Worm (Caenorhabditis elegans) whole organism, young adult: ENCODE data around the gene csn-5.

Experiments used
- B0019.2 ChIP-seq: fragments of 200-800 bp; sonication (Bioruptor generic); conservative IDR thresholded peaks from 2 replicates; pipeline ENCODE4 v1.3.6; 2022; ENCODE audit warnings: missing genetic modification reagents, missing genetic modification characterization, missing compliant biosample characterization
- B0261.1 ChIP-seq: sonication (generic microtip); optimal IDR thresholded peaks from 2 replicates; lab custom pipeline; 2016; ENCODE audit warnings: mild to moderate bottlenecking, missing genetic modification characterization, moderate library complexity, missing compliant biosample characterization
- F55B11.4 ChIP-seq: sonication (generic microtip); optimal IDR thresholded peaks from 2 replicates; lab custom pipeline; 2016; ENCODE audit warnings: missing compliant biosample characterization, missing genetic modification characterization, borderline replicate concordance; ENCODE audit not compliant: insufficient read depth
- F57C9.4 ChIP-seq: sonication (generic microtip); optimal IDR thresholded peaks from 2 replicates; lab custom pipeline; 2017; ENCODE audit warnings: mild to moderate bottlenecking, missing genetic modification characterization, missing compliant biosample characterization
- aptf-3 ChIP-seq: fragments of 200-800 bp; sonication (Bioruptor generic); IDR thresholded peaks from 2 replicates; pipeline ENCODE4 v1.3.6; 2022; ENCODE audit warnings: missing genetic modification characterization, missing compliant biosample characterization
- athp-1 ChIP-seq: sonication (generic microtip); optimal IDR thresholded peaks from 2 replicates; lab custom pipeline; 2017; ENCODE audit warnings: mild to moderate bottlenecking, missing genetic modification characterization, missing compliant biosample characterization
- attf-3 ChIP-seq: fragments of 200-800 bp; sonication (Bioruptor generic); conservative IDR thresholded peaks from 2 replicates; pipeline ENCODE4 v1.3.6; 2022; ENCODE audit warnings: missing genetic modification reagents, missing genetic modification characterization, missing compliant biosample characterization
- bed-2 ChIP-seq: fragments of 200-800 bp; sonication (Bioruptor generic); IDR thresholded peaks from 2 replicates; pipeline ENCODE4 v1.3.6; 2022; ENCODE audit warnings: missing genetic modification reagents, missing genetic modification characterization, missing compliant biosample characterization
- cebp-1 ChIP-seq, 2 experiments: fragments of 200-800 bp in 1 of 2; sonication (Bioruptor generic) in 1 of 2; sonication (generic microtip) in 1 of 2; IDR thresholded peaks in 1 of 2; optimal IDR thresholded peaks in 1 of 2; 2 replicates each; pipeline versions ENCODE4 v1.3.6 to Lab custom; 2017 to 2022; ENCODE audit warnings: missing compliant biosample characterization in 2 of 2, missing genetic modification characterization in 2 of 2, mild to moderate bottlenecking in 1 of 2, missing genetic modification reagents in 1 of 2, moderate library complexity in 1 of 2
- cebp-2 ChIP-seq: fragments of 200-800 bp; sonication (Bioruptor generic); IDR thresholded peaks from 2 replicates; pipeline ENCODE4 v1.3.6; 2022; ENCODE audit warnings: missing genetic modification characterization, missing compliant biosample characterization
- ceh-100 ChIP-seq: fragments of 200-800 bp; sonication (Bioruptor generic); IDR thresholded peaks from 2 replicates; pipeline ENCODE4 v1.3.6; 2022; ENCODE audit warnings: missing genetic modification reagents, missing genetic modification characterization, missing compliant biosample characterization
- ceh-79 ChIP-seq: sonication (generic microtip); optimal IDR thresholded peaks from 2 replicates; lab custom pipeline; 2017; ENCODE audit warnings: mild to moderate bottlenecking, missing genetic modification characterization, missing compliant biosample characterization
- ceh-91 ChIP-seq: fragments of 200-800 bp; sonication (Bioruptor generic); IDR thresholded peaks from 2 replicates; pipeline ENCODE4 v1.3.6; 2022; ENCODE audit warnings: missing genetic modification reagents, missing genetic modification characterization, missing compliant biosample characterization
- chd-7 ChIP-seq: sonication (generic microtip); optimal IDR thresholded peaks from 2 replicates; lab custom pipeline; 2016; ENCODE audit warnings: mild to moderate bottlenecking, missing genetic modification characterization, moderate library complexity, missing compliant biosample characterization
- die-1 ChIP-seq: sonication (generic microtip); optimal IDR thresholded peaks from 2 replicates; lab custom pipeline; 2016; ENCODE audit warnings: missing genotype, mild to moderate bottlenecking, missing genetic modification characterization, missing compliant biosample characterization
- dox-1 ChIP-seq: fragments of 200-800 bp; sonication (Bioruptor generic); IDR thresholded peaks from 2 replicates; pipeline ENCODE4 v1.3.6; 2022; ENCODE audit warnings: missing genetic modification reagents, missing genetic modification characterization, missing compliant biosample characterization
- hmg-1.2 ChIP-seq: fragments of 200-800 bp; sonication (Bioruptor generic); IDR thresholded peaks from 2 replicates; pipeline ENCODE4 v1.3.6; 2022; ENCODE audit warnings: missing genetic modification reagents, missing genetic modification characterization, missing compliant biosample characterization
- hrde-1 ChIP-seq: sonication (generic microtip); optimal IDR thresholded peaks from 2 replicates; lab custom pipeline; 2016; ENCODE audit warnings: missing genetic modification characterization, mild to moderate bottlenecking, missing compliant biosample characterization, moderate library complexity, missing genotype, missing genetic modification reagents, borderline replicate concordance
- madf-6 ChIP-seq: fragments of 200-800 bp; sonication (Bioruptor generic); IDR thresholded peaks from 2 replicates; pipeline ENCODE4 v1.3.6; 2022; ENCODE audit warnings: missing genetic modification reagents, missing genetic modification characterization, missing compliant biosample characterization
- mcd-1 ChIP-seq: fragments of 200-800 bp; sonication (Bioruptor generic); IDR thresholded peaks from 2 replicates; pipeline ENCODE4 v1.3.6; 2022; ENCODE audit warnings: missing genetic modification reagents, missing genetic modification characterization, missing compliant biosample characterization
- nfya-1 ChIP-seq: sonication (generic microtip); optimal IDR thresholded peaks from 2 replicates; lab custom pipeline; 2017; ENCODE audit warnings: antibody characterized with exemption, missing compliant biosample characterization, missing genetic modification characterization, borderline replicate concordance; ENCODE audit not compliant: insufficient read depth
- nhr-120 ChIP-seq: fragments of 200-800 bp; sonication (Bioruptor generic); IDR thresholded peaks from 2 replicates; pipeline ENCODE4 v1.3.6; 2022; ENCODE audit warnings: missing genetic modification characterization, missing compliant biosample characterization
- nhr-80 ChIP-seq: sonication (generic microtip); optimal IDR thresholded peaks from 2 replicates; lab custom pipeline; 2016; ENCODE audit warnings: missing genetic modification characterization, missing compliant biosample characterization
- pbrm-1 ChIP-seq: fragments of 200-800 bp; sonication (Bioruptor generic); IDR thresholded peaks from 2 replicates; pipeline ENCODE4 v1.3.6; 2022; ENCODE audit warnings: missing genetic modification reagents, missing genetic modification characterization, missing compliant biosample characterization
- rcor-1 ChIP-seq: fragments of 200-800 bp; sonication (Bioruptor generic); IDR thresholded peaks from 2 replicates; pipeline ENCODE4 v1.3.6; 2022; ENCODE audit warnings: missing genetic modification reagents, missing genetic modification characterization, missing compliant biosample characterization
- sdz-38 ChIP-seq: sonication (generic microtip); optimal IDR thresholded peaks from 2 replicates; lab custom pipeline; 2016; ENCODE audit warnings: missing genotype, missing genetic modification characterization, missing compliant biosample characterization
- sea-2 ChIP-seq: fragments of 200-800 bp; sonication (Bioruptor generic); IDR thresholded peaks from 2 replicates; pipeline ENCODE4 v1.3.6; 2022; ENCODE audit warnings: missing genetic modification characterization, missing compliant biosample characterization
- snpc-3.4 ChIP-seq: sonication (generic microtip); optimal IDR thresholded peaks from 2 replicates; lab custom pipeline; 2017; ENCODE audit warnings: missing genetic modification characterization, mild to moderate bottlenecking, missing compliant biosample characterization, antibody characterized with exemption, moderate library complexity, missing genotype, missing genetic modification reagents
- tlf-1 ChIP-seq: fragments of 200-800 bp; sonication (Bioruptor generic); optimal IDR thresholded peaks from 2 replicates; lab custom pipeline; 2018; ENCODE audit warnings: mild to moderate bottlenecking, missing genetic modification characterization, missing compliant biosample characterization
- unc-130 ChIP-seq: sonication (generic microtip); optimal IDR thresholded peaks from 2 replicates; lab custom pipeline; 2016; ENCODE audit warnings: missing genetic modification reagents, missing genetic modification characterization, missing compliant biosample characterization
- zfh-2 ChIP-seq: fragments of 200-800 bp; sonication (Bioruptor generic); conservative IDR thresholded peaks from 2 replicates; pipeline ENCODE4 v1.3.6; 2022; ENCODE audit warnings: missing genetic modification reagents, missing genetic modification characterization, missing compliant biosample characterization
- ztf-28 ChIP-seq: fragments of 200-800 bp; sonication (Bioruptor generic); IDR thresholded peaks from 2 replicates; pipeline ENCODE4 v1.3.6; 2022; ENCODE audit warnings: missing genetic modification reagents, missing genetic modification characterization, missing compliant biosample characterization

csn-5 gene

ce11 chrIV:5666115-5667028 lies 17.0 kb downstream of the csn-5 start (continued):
- no peak for TF ChIP-seq ztf-28

- no peak for TF ChIP-seq sdz-38
- no peak for TF ChIP-seq snpc-3.4
- TF ChIP-seq B0261.1 (tag; lab: Kevin White, UChicago) = no peak
- no peak for TF ChIP-seq aptf-3 (GFP tag; lab: Robert Waterston, UW)
- TF ChIP-seq ceh-79 (tag; lab: Kevin White, UChicago) = no peak
- TF ChIP-seq hmg-1.2 (GFP tag; lab: Robert Waterston, UW) = peak; percentile 19; the same call in 1 of the 2 replicates
- no peak for TF ChIP-seq chd-7 (tag; lab: Kevin White, UChicago)
- peak; percentile 5 for TF ChIP-seq nhr-80 (tag; lab: Kevin White, UChicago)
- no peak for TF ChIP-seq ztf-28
- no peak for TF ChIP-seq cebp-1 (GFP tag; IDR thresholded peaks at IDR 0.05; lab: Robert Waterston, UW)
- peak; percentile 19 for TF ChIP-seq cebp-1 (tag; optimal IDR thresholded peaks at IDR 0.05; lab: Kevin White, UChicago)
- TF ChIP-seq madf-6 (GFP tag; lab: Robert Waterston, UW) = no peak
- no peak for TF ChIP-seq tlf-1 (GFP tag; lab: Kevin White, UChicago)
- no peak for TF ChIP-seq nhr-120 (GFP tag; lab: Robert Waterston, UW)
Observed at ce11 chrIV:5667191-5667590, 17.9 kb downstream of the csn-5 start.

DNA sequence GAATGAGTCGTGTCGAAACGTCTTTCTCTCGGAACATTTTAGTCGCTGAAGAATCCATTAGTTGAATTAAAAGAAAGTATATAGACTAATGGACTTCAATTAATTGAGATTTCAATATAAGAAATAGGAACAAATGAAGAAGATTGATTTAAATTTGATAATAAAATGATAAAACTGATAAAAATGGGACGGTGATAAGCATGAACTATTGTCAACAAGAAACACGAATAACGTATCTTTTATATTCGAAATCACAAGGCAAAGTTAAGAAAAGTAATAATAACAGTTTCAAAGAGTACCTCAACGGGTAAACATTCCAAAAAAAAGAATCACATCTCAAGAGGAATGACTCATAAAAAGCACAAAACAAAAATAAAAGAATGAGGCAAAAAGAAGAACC lies 20.1 kb downstream of the csn-5 start, which contains the start of gene T19E7.6:
T19E7.6 (minus strand) TSS at position 45 of the 400 bp plus-strand sequence.
- no peak for TF ChIP-seq ceh-91 (GFP tag; lab: Robert Waterston, UW)
- no peak for TF ChIP-seq F55B11.4
- TF ChIP-seq zfh-2 = no peak
- TF ChIP-seq hrde-1 (tag; lab: Kevin White, UChicago) = no peak
- no peak for TF ChIP-seq attf-3
- TF ChIP-seq F57C9.4 = no peak
- no peak for TF ChIP-seq rcor-1 (GFP tag; lab: Robert Waterston, UW)
- TF ChIP-seq bed-2 = no peak
- TF ChIP-seq ceh-100 (GFP tag; lab: Robert Waterston, UW) = no peak
- TF ChIP-seq aptf-3 (GFP tag; lab: Robert Waterston, UW) = no peak
- no peak for TF ChIP-seq cebp-2 (GFP tag; lab: Robert Waterston, UW)
- TF ChIP-seq athp-1 (tag; lab: Kevin White, UChicago) = no peak
- TF ChIP-seq mcd-1 = no peak
- no peak for TF ChIP-seq nfya-1 (tag; lab: Kevin White, UChicago)
- TF ChIP-seq dox-1 (GFP tag; lab: Robert Waterston, UW) = no peak
- TF ChIP-seq B0019.2 (GFP tag; lab: Robert Waterston, UW) = no peak
- TF ChIP-seq die-1 (tag; lab: Kevin White, UChicago) = no peak
- TF ChIP-seq sea-2 (GFP tag; lab: Robert Waterston, UW) = no peak

DNA sequence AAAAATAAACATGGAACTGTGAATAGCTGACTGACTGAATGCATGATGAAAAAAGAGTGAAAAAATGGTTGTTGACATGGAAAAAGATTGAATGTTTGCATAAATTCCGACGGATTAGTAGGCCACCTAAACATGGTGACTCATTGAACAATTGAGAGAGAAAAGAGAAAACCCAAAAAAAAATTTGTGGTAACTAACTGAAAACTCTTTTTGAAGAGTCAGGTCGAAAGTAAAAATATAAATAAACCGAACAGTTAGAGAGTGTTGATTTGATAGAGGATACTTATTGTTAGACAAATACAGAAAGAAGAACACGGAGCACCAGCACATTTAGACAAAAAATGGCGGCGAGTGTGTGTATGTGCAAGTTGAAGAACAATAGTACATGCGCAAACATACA lies 22.0 kb downstream of the csn-5 start:
- TF ChIP-seq ceh-79 (tag; lab: Kevin White, UChicago) (no peak), pbrm-1 (GFP tag; lab: Robert Waterston, UW) (no peak), unc-130 (GFP tag; lab: Kevin White, UChicago) (no peak)
